Fruit fly (Drosophila melanogaster) whole organism, embryonic: Measurements from ENCODE around the gene Or88a.

Experiments used
- CG12219 ChIP-seq: fragments of 200-800 bp; sonication (Bioruptor generic); optimal IDR thresholded peaks from 3 replicates; lab custom pipeline; 2018; ENCODE audit warnings: missing biosample characterization, mild to moderate bottlenecking, missing genetic modification characterization
- dati ChIP-seq: fragments of 200-800 bp; sonication (Bioruptor generic); IDR thresholded peaks from 2 replicates; pipeline ENCODE4 v1.3.6; 2022; ENCODE audit warnings: missing biosample characterization, missing genetic modification characterization
- gce ChIP-seq: fragments of 200-800 bp; sonication (Bioruptor generic); IDR thresholded peaks from 3 replicates; pipeline ENCODE4 v1.3.6; 2022; ENCODE audit warnings: missing biosample characterization, missing genetic modification characterization
- grn ChIP-seq: fragments of 200-800 bp; sonication (Bioruptor generic); optimal IDR thresholded peaks from 3 replicates; lab custom pipeline; 2017; ENCODE audit warnings: missing biosample characterization, missing genetic modification characterization
- jing ChIP-seq: fragments of 200-800 bp; sonication (Bioruptor generic); optimal IDR thresholded peaks from 2 replicates; lab custom pipeline; 2018; ENCODE audit warnings: missing biosample characterization, mild to moderate bottlenecking, missing genetic modification characterization
- mirr ChIP-seq: fragments of 200-800 bp; sonication (Bioruptor generic); optimal IDR thresholded peaks from 3 replicates; lab custom pipeline; 2018; ENCODE audit warnings: missing biosample characterization, mild to moderate bottlenecking, missing genetic modification characterization
- psq ChIP-seq: fragments of 200-800 bp; sonication (Bioruptor generic); optimal IDR thresholded peaks from 2 replicates; lab custom pipeline; 2017; ENCODE audit warnings: missing biosample characterization, missing genetic modification characterization

- no peak for TF ChIP-seq psq (GFP tag; lab: Kevin White, UChicago)
- no peak for TF ChIP-seq CG12219 (GFP tag; lab: Kevin White, UChicago)
- TF ChIP-seq jing, result no peak
- TF ChIP-seq mirr (GFP tag; lab: Kevin White, UChicago), result no peak
- no peak for TF ChIP-seq gce (GFP tag; lab: Robert Waterston, UW)
- TF ChIP-seq dati (GFP tag; lab: Robert Waterston, UW), result no peak
- TF ChIP-seq grn (GFP tag; lab: Kevin White, UChicago), result no peak
Measured at dm6 chr3R:14140912-14141311, 31.7 kb downstream of the Or88a start.
